Fruit fly (Drosophila melanogaster) whole organism, prepupa: ENCODE measurements around the gene CG7227.
A peak's percentile ranks its signal among the peaks of the same experiment; 100 is the strongest.

ENCODE experiments used
- Blimp-1 ChIP-seq: fragments of 200-800 bp; sonication (Bioruptor generic); optimal IDR thresholded peaks from 3 replicates; lab custom pipeline; 2017; ENCODE audit warnings: missing biosample characterization, missing genetic modification characterization, mild to moderate bottlenecking, moderate library complexity, missing genetic modification reagents
- CG10631 ChIP-seq: fragments of 200-800 bp; sonication (Bioruptor generic); optimal IDR thresholded peaks from 2 replicates; lab custom pipeline; 2016; ENCODE audit warnings: missing biosample characterization, missing genetic modification characterization
- CG10669 ChIP-seq: fragments of 200-800 bp; sonication (Bioruptor generic); optimal IDR thresholded peaks from 3 replicates; lab custom pipeline; 2018; ENCODE audit warnings: missing biosample characterization, mild to moderate bottlenecking, missing genetic modification characterization, moderate library complexity
- CG11294 ChIP-seq: fragments of 200-800 bp; sonication (Bioruptor generic); IDR thresholded peaks from 2 replicates; pipeline ENCODE4 v1.3.6; 2022; ENCODE audit warnings: missing biosample characterization, missing genetic modification characterization
- CG11762 ChIP-seq: fragments of 200-800 bp; sonication (Bioruptor generic); optimal IDR thresholded peaks from 3 replicates; lab custom pipeline; 2016; ENCODE audit warnings: missing biosample characterization, missing genetic modification characterization; ENCODE audit not compliant: insufficient read depth
- CG11902 ChIP-seq: fragments of 200-800 bp; sonication (Bioruptor generic); optimal IDR thresholded peaks from 3 replicates; lab custom pipeline; 2016; ENCODE audit warnings: missing biosample characterization, missing genetic modification characterization
- CG15336 ChIP-seq: fragments of 200-800 bp; sonication (Bioruptor generic); IDR thresholded peaks from 2 replicates; pipeline ENCODE4 v1.3.6; 2022; ENCODE audit warnings: missing biosample characterization, missing genetic modification characterization
- CG1621 ChIP-seq: fragments of 200-800 bp; sonication (Bioruptor generic); optimal IDR thresholded peaks from 3 replicates; lab custom pipeline; 2018; ENCODE audit warnings: missing biosample characterization, mild to moderate bottlenecking, missing genetic modification characterization
- CG16779 ChIP-seq: fragments of 200-800 bp; sonication (Bioruptor generic); optimal IDR thresholded peaks from 3 replicates; lab custom pipeline; 2017; ENCODE audit warnings: missing biosample characterization, mild to moderate bottlenecking, missing genetic modification characterization
- CG31627 ChIP-seq: fragments of 200-800 bp; sonication (Bioruptor generic); optimal IDR thresholded peaks from 3 replicates; lab custom pipeline; 2016; ENCODE audit warnings: missing biosample characterization, missing genetic modification characterization
- CG32006 ChIP-seq: fragments of 200-800 bp; sonication (Bioruptor generic); optimal IDR thresholded peaks from 3 replicates; lab custom pipeline; 2017; ENCODE audit warnings: missing biosample characterization, mild to moderate bottlenecking, missing genetic modification characterization
- CG34406 ChIP-seq: fragments of 200-800 bp; sonication (Bioruptor generic); optimal IDR thresholded peaks from 3 replicates; lab custom pipeline; 2016; ENCODE audit warnings: missing biosample characterization, missing genetic modification characterization
- CG3919 ChIP-seq: fragments of 200-800 bp; sonication (Bioruptor generic); optimal IDR thresholded peaks from 3 replicates; lab custom pipeline; 2016; ENCODE audit warnings: missing biosample characterization, missing genetic modification characterization
- CG6163 ChIP-seq: fragments of 200-800 bp; sonication (Bioruptor generic); IDR thresholded peaks from 3 replicates; pipeline ENCODE4 v1.3.6; 2022; ENCODE audit warnings: missing biosample characterization, missing genetic modification characterization
- CG6792 ChIP-seq: fragments of 200-800 bp; sonication (Bioruptor generic); optimal IDR thresholded peaks from 3 replicates; lab custom pipeline; 2016; ENCODE audit warnings: missing biosample characterization, missing genetic modification characterization
- CG6808 ChIP-seq: fragments of 200-800 bp; sonication (Bioruptor generic); optimal IDR thresholded peaks from 3 replicates; lab custom pipeline; 2017; ENCODE audit warnings: missing biosample characterization, missing genetic modification characterization, mild to moderate bottlenecking, moderate library complexity, missing genetic modification reagents
- CG7368 ChIP-seq: fragments of 200-800 bp; sonication (Bioruptor generic); optimal IDR thresholded peaks from 3 replicates; lab custom pipeline; 2016; ENCODE audit warnings: missing biosample characterization, missing genetic modification characterization
- CG8319 ChIP-seq: fragments of 200-800 bp; sonication (Bioruptor generic); optimal IDR thresholded peaks from 3 replicates; lab custom pipeline; 2016; ENCODE audit warnings: missing biosample characterization, missing genetic modification characterization
- CG8632 ChIP-seq: fragments of 200-800 bp; sonication (Bioruptor generic); optimal IDR thresholded peaks from 3 replicates; lab custom pipeline; 2016; ENCODE audit warnings: missing biosample characterization, missing genetic modification characterization
- Eip75B ChIP-seq: fragments of 200-800 bp; sonication (Bioruptor generic); optimal IDR thresholded peaks from 3 replicates; lab custom pipeline; 2016; ENCODE audit warnings: missing biosample characterization, missing genetic modification characterization
- Eip78C ChIP-seq: fragments of 200-800 bp; sonication (Bioruptor generic); peaks from one replicate; lab custom pipeline; 2016; ENCODE audit warnings: missing biosample characterization, missing genetic modification characterization
- Eip93F ChIP-seq: fragments of 200-800 bp; sonication (Bioruptor generic); optimal IDR thresholded peaks from 2 replicates; lab custom pipeline; 2016; ENCODE audit warnings: missing biosample characterization, mild to moderate bottlenecking, missing genetic modification characterization
- Ets21C ChIP-seq: fragments of 200-800 bp; sonication (Bioruptor generic); optimal IDR thresholded peaks from 3 replicates; lab custom pipeline; 2016; ENCODE audit warnings: missing biosample characterization, missing genetic modification characterization
- Ets96B ChIP-seq: fragments of 200-800 bp; optimal IDR thresholded peaks from 2 replicates; lab custom pipeline; 2019; ENCODE audit warnings: missing biosample characterization, mild to moderate bottlenecking, missing genetic modification characterization, moderate library complexity
- Gug ChIP-seq: fragments of 200-800 bp; sonication (Bioruptor generic); IDR thresholded peaks from 2 replicates; pipeline ENCODE4 v1.3.6; 2022; ENCODE audit warnings: missing biosample characterization, missing genetic modification characterization
- Hr38 ChIP-seq: sonication (Bioruptor generic); optimal IDR thresholded peaks from 2 replicates; lab custom pipeline; 2016; ENCODE audit warnings: missing biosample characterization, missing genetic modification characterization
- Hr39 ChIP-seq: fragments of 200-800 bp; sonication (Bioruptor generic); optimal IDR thresholded peaks from 2 replicates; lab custom pipeline; 2016; ENCODE audit warnings: missing biosample characterization, missing genetic modification characterization
- Hr4 ChIP-seq: fragments of 200-800 bp; sonication (Bioruptor generic); optimal IDR thresholded peaks from 3 replicates; lab custom pipeline; 2016; ENCODE audit warnings: missing biosample characterization, missing genetic modification characterization
- Met ChIP-seq: fragments of 200-800 bp; sonication (Bioruptor generic); optimal IDR thresholded peaks from 3 replicates; lab custom pipeline; 2016; ENCODE audit warnings: missing biosample characterization, missing genetic modification characterization
- OdsH ChIP-seq: fragments of 200-800 bp; sonication (Bioruptor generic); optimal IDR thresholded peaks from 3 replicates; lab custom pipeline; 2016; ENCODE audit warnings: missing biosample characterization, missing genetic modification characterization
- Smox ChIP-seq: fragments of 200-800 bp; sonication (Bioruptor generic); optimal IDR thresholded peaks from 3 replicates; lab custom pipeline; 2016; ENCODE audit warnings: missing biosample characterization, missing genetic modification characterization
- Sox102F ChIP-seq: fragments of 200-800 bp; sonication (Bioruptor generic); optimal IDR thresholded peaks from 2 replicates; lab custom pipeline; 2016; ENCODE audit warnings: missing biosample characterization, mild to moderate bottlenecking, missing genetic modification characterization
- Sox15 ChIP-seq: fragments of 200-800 bp; sonication (Bioruptor generic); optimal IDR thresholded peaks from 3 replicates; lab custom pipeline; 2016; ENCODE audit warnings: missing biosample characterization, missing genetic modification characterization
- acj6 ChIP-seq: fragments of 200-800 bp; sonication (Bioruptor generic); optimal IDR thresholded peaks from 3 replicates; lab custom pipeline; 2016; ENCODE audit warnings: missing biosample characterization, missing genetic modification characterization
- cyc ChIP-seq: fragments of 200-800 bp; sonication (Bioruptor generic); optimal IDR thresholded peaks from 3 replicates; lab custom pipeline; 2016; ENCODE audit warnings: missing biosample characterization, missing genetic modification characterization
- dac ChIP-seq: fragments of 200-800 bp; sonication (Bioruptor generic); optimal IDR thresholded peaks from 2 replicates; lab custom pipeline; 2017; ENCODE audit warnings: missing biosample characterization, mild to moderate bottlenecking, missing genetic modification characterization
- dsx ChIP-seq: fragments of 200-800 bp; optimal IDR thresholded peaks from 3 replicates; lab custom pipeline; 2019; ENCODE audit warnings: missing biosample characterization, mild to moderate bottlenecking, missing genetic modification characterization, moderate library complexity; ENCODE audit not compliant: poor library complexity, severe bottlenecking
- eg ChIP-seq: fragments of 200-800 bp; sonication (Bioruptor generic); IDR thresholded peaks from 3 replicates; pipeline ENCODE4 v1.3.6; 2022; ENCODE audit warnings: missing biosample characterization, missing genetic modification characterization
- esn ChIP-seq: fragments of 200-800 bp; sonication (Bioruptor generic); optimal IDR thresholded peaks from 2 replicates; lab custom pipeline; 2016; ENCODE audit warnings: missing biosample characterization, mild to moderate bottlenecking, missing genetic modification characterization, moderate library complexity
- fd59A ChIP-seq: fragments of 200-800 bp; sonication (Bioruptor generic); optimal IDR thresholded peaks from 2 replicates; lab custom pipeline; 2017; ENCODE audit warnings: missing biosample characterization, mild to moderate bottlenecking, missing genetic modification characterization, missing genetic modification reagents
- fd85E ChIP-seq: fragments of 200-800 bp; sonication (Bioruptor generic); optimal IDR thresholded peaks from 3 replicates; lab custom pipeline; 2016; ENCODE audit warnings: missing biosample characterization, missing genetic modification characterization
- fkh ChIP-seq: fragments of 200-800 bp; sonication (Bioruptor generic); optimal IDR thresholded peaks from 3 replicates; lab custom pipeline; 2017; ENCODE audit warnings: missing biosample characterization, mild to moderate bottlenecking, missing genetic modification characterization, moderate library complexity
- lz ChIP-seq: fragments of 200-800 bp; sonication (Bioruptor generic); optimal IDR thresholded peaks from 3 replicates; lab custom pipeline; 2016; ENCODE audit warnings: missing biosample characterization, missing genetic modification characterization
- net ChIP-seq: fragments of 200-800 bp; sonication (Bioruptor generic); optimal IDR thresholded peaks from 3 replicates; lab custom pipeline; 2016; ENCODE audit warnings: missing biosample characterization, missing genetic modification characterization
- pdm3 ChIP-seq: fragments of 200-800 bp; sonication (Bioruptor generic); optimal IDR thresholded peaks from 3 replicates; lab custom pipeline; 2016; ENCODE audit warnings: missing biosample characterization, missing genetic modification characterization
- spab ChIP-seq: fragments of 200-800 bp; sonication (Bioruptor generic); optimal IDR thresholded peaks from 2 replicates; lab custom pipeline; 2017; ENCODE audit warnings: missing biosample characterization, mild to moderate bottlenecking, missing genetic modification characterization, missing genetic modification reagents
- ss ChIP-seq, 2 experiments: fragments of 200-800 bp; sonication (Bioruptor generic); optimal IDR thresholded peaks; 2 replicates in 1 of 2; 3 replicates in 1 of 2; lab custom pipeline; 2017 to 2018; ENCODE audit warnings: mild to moderate bottlenecking in 2 of 2, missing biosample characterization in 2 of 2, missing genetic modification characterization in 2 of 2, moderate library complexity in 1 of 2
- svp ChIP-seq: fragments of 200-800 bp; sonication (Bioruptor generic); peaks from one replicate; lab custom pipeline; 2016; ENCODE audit warnings: missing biosample characterization, missing genetic modification characterization
- topi ChIP-seq: fragments of 200-800 bp; sonication (Bioruptor generic); optimal IDR thresholded peaks from 3 replicates; lab custom pipeline; 2016; ENCODE audit warnings: missing biosample characterization, missing genetic modification characterization

The CG7227 gene

dm6 chr2L:8031588-8031987, 33.6 kb upstream of the CG7227 start (continued):
- no peak for TF ChIP-seq CG32006
- TF ChIP-seq esn = no peak
- TF ChIP-seq CG10631 (GFP tag; lab: Kevin White, UChicago) = no peak
- no peak for TF ChIP-seq dsx (GFP tag; lab: Kevin White, UChicago)
- no peak for TF ChIP-seq CG34406
- no peak for TF ChIP-seq CG11902 (GFP tag; lab: Kevin White, UChicago)
- TF ChIP-seq Hr4 (GFP tag; lab: Kevin White, UChicago) = no peak
- TF ChIP-seq CG15336 (GFP tag; lab: Robert Waterston, UW) = peak; percentile 18; the same call in 1 of the 2 replicates
- no peak for TF ChIP-seq CG6792
- no peak for TF ChIP-seq acj6 (GFP tag; lab: Kevin White, UChicago)
- no peak for TF ChIP-seq Eip93F
- TF ChIP-seq pdm3 (GFP tag; lab: Kevin White, UChicago) = no peak
- TF ChIP-seq CG11294 (GFP tag; lab: Robert Waterston, UW) = no peak
- TF ChIP-seq CG1621 (tag; lab: Kevin White, UChicago) = peak; percentile 77

DNA sequence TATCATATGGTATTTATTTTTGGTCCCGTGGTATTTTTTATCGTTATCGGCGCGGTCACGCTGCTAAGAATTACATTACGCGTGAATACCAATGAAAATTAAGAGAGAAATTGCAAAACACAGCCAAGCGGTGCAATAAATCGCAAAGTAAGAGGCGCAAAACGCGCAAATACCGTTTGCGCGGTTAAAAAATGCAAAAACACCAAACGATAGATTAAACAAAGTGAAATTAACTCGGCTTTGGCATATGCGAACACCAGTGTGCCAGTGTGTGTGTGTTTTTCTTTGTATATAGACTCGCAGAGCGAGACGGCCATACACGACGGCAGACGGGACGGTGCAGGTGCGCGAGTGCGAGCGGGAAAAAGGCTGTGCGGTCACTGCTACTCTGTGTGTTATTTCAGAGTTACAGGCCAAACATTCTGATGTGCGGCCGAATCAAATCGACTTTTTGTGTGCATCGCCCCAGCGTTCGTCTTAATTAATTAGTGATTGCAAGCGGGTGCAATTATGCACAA, 32.8 kb upstream of the CG7227 start, which contains the start of gene Cka:
Gene Cka (plus strand): TSS at position 29 of the 518 bp plus-strand sequence.
- TF ChIP-seq Ets96B (tag; lab: Kevin White, UChicago) (no peak), Blimp-1 (GFP tag; lab: Kevin White, UChicago) (no peak), eg (GFP tag; lab: Robert Waterston, UW) (peak; percentile 63), CG31627 (GFP tag; lab: Kevin White, UChicago) (no peak), CG11902 (GFP tag; lab: Kevin White, UChicago) (no peak), CG6808 (GFP tag; lab: Kevin White, UChicago) (peak; percentile 14), CG8319 (GFP tag; lab: Kevin White, UChicago) (no peak), Eip78C (GFP tag; lab: Kevin White, UChicago) (peak; percentile 73), CG6792 (no peak), Sox15 (GFP tag; lab: Kevin White, UChicago) (no peak), Met (no peak), acj6 (GFP tag; lab: Kevin White, UChicago) (no peak), cyc (no peak), Gug (GFP tag; lab: Robert Waterston, UW) (no peak), CG11762 (GFP tag; lab: Kevin White, UChicago) (no peak), CG15336 (GFP tag; lab: Robert Waterston, UW) (peak; percentile 29; the same call in 1 of the 2 replicates), spab (GFP tag; lab: Kevin White, UChicago) (no peak), pdm3 (GFP tag; lab: Kevin White, UChicago) (no peak), CG11294 (GFP tag; lab: Robert Waterston, UW) (no peak), CG3919 (GFP tag; lab: Kevin White, UChicago) (no peak), CG7368 (no peak), CG6163 (GFP tag; lab: Robert Waterston, UW) (0 out of 3 replicates have a peak, but pooled peaks have one; percentile 21), topi (GFP tag; lab: Kevin White, UChicago) (no peak), lz (GFP tag; lab: Kevin White, UChicago) (no peak), fkh (GFP tag; lab: Kevin White, UChicago) (peak; percentile 92), Hr39 (GFP tag; lab: Kevin White, UChicago) (no peak), svp (GFP tag; lab: Kevin White, UChicago) (no peak), CG16779 (tag; lab: Kevin White, UChicago) (no peak), esn (peak; percentile 8), Eip75B (GFP tag; lab: Kevin White, UChicago) (no peak), fd85E (GFP tag; lab: Kevin White, UChicago) (no peak), CG10669 (GFP tag; lab: Kevin White, UChicago) (no peak), net (peak; percentile 13), Sox102F (GFP tag; lab: Kevin White, UChicago) (no peak), CG8632 (no peak), Ets21C (GFP tag; lab: Kevin White, UChicago) (no peak), dsx (GFP tag; lab: Kevin White, UChicago) (peak; percentile 42), CG32006 (no peak), ss (GFP tag; optimal IDR thresholded peaks at IDR 0.05; lab: Kevin White, UChicago) (peak; percentile 21 to 40), fd59A (GFP tag; lab: Kevin White, UChicago) (no peak), dac (GFP tag; lab: Kevin White, UChicago) (no peak), Smox (GFP tag; lab: Kevin White, UChicago) (no peak), Hr4 (GFP tag; lab: Kevin White, UChicago) (no peak), Eip93F (no peak), OdsH (no peak), Hr38 (GFP tag; lab: Kevin White, UChicago) (no peak)
